Fruit fly (Drosophila melanogaster): ENCODE data around the gene nkd.

The nkd gene

DNA sequence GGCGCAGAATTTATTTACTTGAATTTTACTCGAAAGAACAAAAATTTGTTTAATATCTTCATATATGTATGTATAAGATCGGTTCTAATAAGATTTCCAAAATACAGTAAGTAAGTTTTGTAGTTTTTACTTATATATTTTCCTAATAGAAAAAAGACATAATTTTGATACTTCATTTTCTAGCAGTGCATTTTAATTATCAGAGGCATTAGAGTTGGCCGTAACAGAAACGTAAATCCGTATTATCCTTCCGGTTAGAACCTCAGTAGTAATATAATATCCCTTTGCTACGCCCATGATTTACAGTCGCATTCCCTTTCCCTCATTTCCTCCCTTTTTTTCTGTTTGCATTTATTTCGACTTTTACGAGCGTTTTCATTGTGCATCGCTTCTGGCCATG is 68.5 kb downstream of the nkd start:
- no peak for TF ChIP-seq Pif1B (GFP tag; optimal IDR thresholded peaks at IDR 0.05)
- TF ChIP-seq CG8159 (tag; optimal IDR thresholded peaks at IDR 0.05) = peak; percentile 19

DNA sequence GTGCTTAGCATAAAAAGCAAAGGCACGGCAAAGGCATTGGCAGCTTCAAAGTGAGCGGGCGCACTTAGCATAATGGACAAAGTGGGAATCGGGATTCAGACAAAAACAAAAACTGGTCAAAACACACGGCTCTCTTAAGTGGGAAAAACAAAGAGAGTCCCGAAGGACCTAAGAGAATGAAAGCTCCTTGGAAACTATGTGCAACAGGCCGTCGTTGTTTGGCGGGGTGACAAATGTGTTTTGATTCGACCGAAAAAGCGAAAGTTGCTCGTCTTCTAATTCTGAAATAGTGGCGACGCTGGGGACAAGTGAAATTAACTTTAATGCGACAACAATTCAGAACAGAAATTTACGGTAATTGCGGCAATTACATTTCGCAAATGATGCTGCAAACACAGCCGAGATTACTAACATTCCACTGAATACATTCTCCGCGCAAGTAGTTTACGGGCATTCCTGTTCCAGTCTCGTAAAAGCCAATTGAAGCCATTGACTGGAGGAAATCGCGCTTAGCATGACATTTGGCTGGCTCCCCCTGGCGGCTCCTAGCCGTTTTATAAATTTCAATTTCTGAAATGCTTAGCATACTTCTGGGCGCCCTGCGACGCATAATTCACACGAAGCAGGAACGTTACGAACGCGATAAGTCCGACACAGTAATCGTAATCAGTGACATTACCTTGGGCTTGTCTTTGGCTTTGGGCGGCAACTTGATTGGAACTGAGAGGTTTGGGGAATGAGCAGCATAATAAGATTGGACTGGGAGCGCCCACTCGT is 76.9 kb downstream of the nkd start:
- no peak for TF ChIP-seq rn (GFP tag; IDR thresholded peaks at IDR 0.05)
- TF ChIP-seq gl (tag; optimal IDR thresholded peaks at IDR 0.05) = no peak
- no peak for TF ChIP-seq fd96Ca (GFP tag; IDR thresholded peaks at IDR 0.05)
- TF ChIP-seq EcR (GFP tag; optimal IDR thresholded peaks at IDR 0.05) = no peak
- TF ChIP-seq CG12605 (GFP tag; IDR thresholded peaks at IDR 0.05) = no peak
- TF ChIP-seq CG32121 (GFP tag; IDR thresholded peaks at IDR 0.05) = no peak
- no peak for TF ChIP-seq CG14655 (GFP tag; optimal IDR thresholded peaks at IDR 0.05)
- TF ChIP-seq Pif1A (GFP tag; optimal IDR thresholded peaks at IDR 0.05) = no peak
- no peak for TF ChIP-seq CG9948 (tag; optimal IDR thresholded peaks at IDR 0.05)
- no peak for TF ChIP-seq CG10348 (GFP tag; IDR thresholded peaks at IDR 0.05)
- TF ChIP-seq Snoo (tag; optimal IDR thresholded peaks at IDR 0.05) = no peak
- no peak for TF ChIP-seq CG8159 (tag; optimal IDR thresholded peaks at IDR 0.05)
- TF ChIP-seq CG34367 (tag; optimal IDR thresholded peaks at IDR 0.05) = no peak
- no peak for TF ChIP-seq CG15710 (tag; optimal IDR thresholded peaks at IDR 0.05)
- no peak for TF ChIP-seq CG4496 (GFP tag; IDR thresholded peaks at IDR 0.05)
- TF ChIP-seq D1 (tag; optimal IDR thresholded peaks at IDR 0.05) = no peak
- no peak for TF ChIP-seq CG17806 (tag; optimal IDR thresholded peaks at IDR 0.05)
- no peak for TF ChIP-seq Pif1B (GFP tag; optimal IDR thresholded peaks at IDR 0.05)

DNA sequence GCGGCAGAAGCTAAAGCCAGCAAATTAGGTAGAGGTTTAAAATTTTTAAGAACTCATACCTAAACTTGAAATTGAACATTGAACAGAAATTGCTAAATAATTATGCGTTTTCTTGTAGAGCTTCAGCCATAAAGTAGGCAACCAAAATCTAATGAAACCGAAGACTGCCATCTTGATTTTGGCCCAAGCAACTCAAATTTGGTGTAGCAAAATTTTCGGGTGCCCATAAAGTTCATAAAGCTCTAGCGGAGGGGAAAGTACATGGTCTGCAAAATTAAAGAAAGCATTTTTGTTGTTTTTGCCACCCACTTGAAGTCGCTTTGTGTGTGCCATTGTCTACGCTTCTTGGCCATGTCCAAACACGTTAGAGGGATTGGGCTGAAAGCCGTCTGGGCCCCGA is 88.2 kb downstream of the nkd start:
- no peak for TF ChIP-seq Snoo (tag; optimal IDR thresholded peaks at IDR 0.05)
- no peak for TF ChIP-seq rn (GFP tag; IDR thresholded peaks at IDR 0.05)
- no peak for TF ChIP-seq gl (tag; optimal IDR thresholded peaks at IDR 0.05)
